Worm (Caenorhabditis elegans): Measurements from ENCODE around the gene srg-20.
"Not testable (repeated sequence)": the region's sequence is repeated elsewhere in the genome, so short reads cannot be mapped to it uniquely, and the experiment has no call there.

Gene srg-20

DNA sequence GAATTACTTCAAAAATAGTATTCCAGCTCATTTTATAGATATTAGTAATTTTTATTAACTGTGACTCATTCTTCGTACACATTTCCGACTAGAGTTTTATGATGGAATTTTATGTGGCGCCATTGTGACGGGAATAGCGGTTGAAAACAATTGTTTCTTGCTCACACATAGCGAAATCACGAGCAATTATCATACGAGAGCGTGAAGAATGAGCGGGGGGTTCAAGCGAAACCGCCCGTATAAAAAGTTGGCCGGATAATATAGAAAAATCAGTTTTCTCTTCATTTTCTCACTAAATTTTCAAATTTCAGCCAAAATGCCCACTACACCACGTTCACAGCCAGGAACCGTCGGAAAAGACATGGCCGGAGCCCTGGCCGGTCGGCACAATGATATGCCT lies 3.0 kb upstream of the srg-20 start, which contains the start of gene C08E3.1:
Gene C08E3.1, plus strand, starts transcription at position 301 of the 400 bp plus-strand sequence.
- not testable (repeated sequence) for TF ChIP-seq pha-2 (tag; optimal IDR thresholded peaks at IDR 0.05); sox-4 (tag; optimal IDR thresholded peaks at IDR 0.05); T23F11.4 (GFP tag; optimal IDR thresholded peaks at IDR 0.05)

DNA sequence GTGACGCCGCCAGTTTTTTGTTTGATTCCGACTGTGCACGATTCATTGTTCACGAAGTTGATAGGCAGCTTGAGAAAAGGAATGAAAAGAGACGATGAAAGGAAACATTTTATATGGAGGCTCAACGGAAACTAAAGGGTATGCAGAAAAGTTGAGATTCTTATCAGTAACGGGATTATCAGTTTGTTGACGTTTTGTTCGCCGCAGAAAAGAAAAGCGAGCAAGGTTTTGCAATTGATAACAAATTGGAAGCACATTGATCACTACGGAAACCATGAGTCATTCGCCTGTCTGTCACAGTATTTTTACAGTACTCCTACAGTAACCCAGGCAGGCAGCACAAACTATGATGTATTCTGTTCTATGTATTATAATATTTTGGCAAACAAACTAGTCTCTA lies 523 bp upstream of the srg-20 start:
- no peak for TF ChIP-seq mec-3 (tag; optimal IDR thresholded peaks at IDR 0.05; ENCODE audit: borderline replicate concordance)

DNA sequence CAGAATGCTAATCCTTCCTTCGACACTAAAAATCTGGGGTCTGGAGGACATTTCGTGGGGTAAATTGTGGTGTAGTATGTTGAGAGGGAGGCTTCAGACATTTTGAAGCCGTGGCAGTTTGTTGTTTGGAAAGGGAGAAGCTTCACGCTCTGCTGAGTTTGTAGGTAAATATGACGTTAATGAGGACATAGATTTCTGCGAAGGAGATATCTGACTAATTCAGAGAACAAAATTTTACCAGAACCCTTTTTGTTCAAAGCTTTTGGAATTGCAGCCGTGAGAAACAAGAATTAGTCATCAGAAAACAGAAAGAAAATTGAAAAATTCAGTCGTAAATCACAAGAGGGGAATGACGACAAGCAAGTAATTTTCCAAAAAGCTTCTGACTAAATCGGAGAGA lies 4.0 kb downstream of the srg-20 start, which contains the start of gene srh-72:
Gene srh-72, minus strand, starts transcription at position 101 of the 400 bp plus-strand sequence.
- no peak for TF ChIP-seq sox-4 (tag; optimal IDR thresholded peaks at IDR 0.05)
- TF ChIP-seq pat-9 (tag; optimal IDR thresholded peaks at IDR 0.05), result no peak
- TF ChIP-seq ceh-19 (GFP tag; optimal IDR thresholded peaks at IDR 0.05), result no peak
- TF ChIP-seq ets-4 (tag; optimal IDR thresholded peaks at IDR 0.05), result no peak
- no peak for TF ChIP-seq elt-2 (tag; optimal IDR thresholded peaks at IDR 0.05)
- TF ChIP-seq ama-1 (optimal IDR thresholded peaks at IDR 0.05), result no peak
- no peak for TF ChIP-seq ceh-34 (tag; optimal IDR thresholded peaks at IDR 0.05)
- TF ChIP-seq tbx-2 (tag; optimal IDR thresholded peaks at IDR 0.05), result no peak
- no peak for TF ChIP-seq C38D4.7 (GFP tag; optimal IDR thresholded peaks at IDR 0.05)
- TF ChIP-seq Y22D7AL.16 (tag; optimal IDR thresholded peaks at IDR 0.05), result no peak
- TF ChIP-seq ceh-2 (tag; optimal IDR thresholded peaks at IDR 0.05), result no peak
- no peak for TF ChIP-seq lim-6 (tag; optimal IDR thresholded peaks at IDR 0.05)
- no peak for TF ChIP-seq rnt-1 (tag; optimal IDR thresholded peaks at IDR 0.05)

DNA sequence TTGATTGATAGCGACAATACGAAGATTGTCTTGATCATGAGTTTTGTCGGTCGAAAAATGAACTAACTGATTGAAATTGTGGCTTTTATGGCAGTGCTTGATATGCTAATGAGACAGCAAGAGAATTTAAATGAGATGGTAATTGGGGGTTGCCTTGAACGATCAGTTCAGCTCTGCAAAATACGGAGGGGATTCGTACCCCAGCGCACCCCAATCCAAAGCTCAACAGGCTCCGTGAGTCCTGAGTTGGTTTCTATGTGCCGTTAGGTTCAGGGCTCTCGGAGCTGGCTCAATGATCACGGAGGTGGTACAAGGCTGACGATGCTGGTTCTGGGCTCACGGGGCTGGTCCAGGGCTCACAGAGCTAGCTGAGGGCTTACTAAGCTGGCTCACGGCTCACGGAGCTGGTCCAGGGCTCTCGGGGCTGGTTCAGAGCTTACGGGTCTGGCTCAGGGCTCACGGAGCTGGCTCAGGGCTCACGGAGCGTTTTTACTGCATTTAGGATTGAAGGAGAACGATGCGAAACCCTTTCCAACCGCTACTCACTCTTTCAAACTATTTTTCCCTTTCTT lies 8.4 kb downstream of the srg-20 start, which contains the start of gene ZC204.6:
Gene ZC204.6, minus strand, starts transcription at position 51 of the 572 bp plus-strand sequence.
- no peak for TF ChIP-seq hlh-6 (tag; optimal IDR thresholded peaks at IDR 0.05)
- no peak for TF ChIP-seq pha-2 (tag; optimal IDR thresholded peaks at IDR 0.05)
- TF ChIP-seq nhr-11 (tag; optimal IDR thresholded peaks at IDR 0.05), result no peak
- no peak for TF ChIP-seq hlh-15 (tag; optimal IDR thresholded peaks at IDR 0.05)
- no peak for TF ChIP-seq ztf-16 (tag; optimal IDR thresholded peaks at IDR 0.05)
- TF ChIP-seq fkh-6 (tag; optimal IDR thresholded peaks at IDR 0.05), result no peak
- no peak for TF ChIP-seq ceh-14 (tag; optimal IDR thresholded peaks at IDR 0.05)
- no peak for TF ChIP-seq Y22D7AL.16 (tag; optimal IDR thresholded peaks at IDR 0.05)
- TF ChIP-seq ceh-18 (tag; optimal IDR thresholded peaks at IDR 0.05), result no peak
- TF ChIP-seq sdc-2 (tag; optimal IDR thresholded peaks at IDR 0.05), result no peak
- no peak for TF ChIP-seq K09A11.1 (tag; optimal IDR thresholded peaks at IDR 0.05; ENCODE audit: insufficient read depth)
- TF ChIP-seq dmd-4 (tag; optimal IDR thresholded peaks at IDR 0.05; ENCODE audit: borderline replicate concordance), result no peak
- TF ChIP-seq unc-55 (GFP tag; optimal IDR thresholded peaks at IDR 0.05), result no peak
- no peak for TF ChIP-seq ceh-24 (tag; optimal IDR thresholded peaks at IDR 0.05)

DNA sequence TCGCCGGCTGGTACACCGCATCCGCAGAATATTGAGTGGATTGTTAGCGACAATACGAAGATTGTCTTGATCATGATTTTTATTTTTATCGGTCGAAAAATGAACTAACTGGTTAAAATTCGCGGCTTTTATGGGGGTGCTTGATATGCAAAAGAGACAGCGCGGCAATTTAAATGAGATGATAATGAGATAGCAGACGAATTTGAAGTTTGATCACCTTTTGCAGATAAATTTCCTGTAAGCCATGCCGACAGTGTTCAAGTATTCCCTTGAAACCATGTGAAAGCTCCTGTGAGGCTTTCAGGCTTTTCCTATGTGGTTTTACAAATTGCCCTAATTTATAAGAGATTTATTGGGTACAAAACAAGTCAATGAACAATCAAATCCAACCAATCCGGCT lies 9.7 kb downstream of the srg-20 start, which contains the start of gene ZC204.17:
Gene ZC204.17, minus strand, starts transcription at position 101 of the 400 bp plus-strand sequence.
- TF ChIP-seq sox-4 (tag; optimal IDR thresholded peaks at IDR 0.05) (no peak), ceh-24 (tag; optimal IDR thresholded peaks at IDR 0.05) (no peak), lin-11 (tag; optimal IDR thresholded peaks at IDR 0.05) (no peak), unc-42 (tag; optimal IDR thresholded peaks at IDR 0.05) (no peak), ceh-30 (tag; optimal IDR thresholded peaks at IDR 0.05) (no peak), ceh-19 (GFP tag; optimal IDR thresholded peaks at IDR 0.05) (no peak), nfya-1 (tag; optimal IDR thresholded peaks at IDR 0.05) (no peak), dve-1 (tag; optimal IDR thresholded peaks at IDR 0.05) (no peak), ref-2 (tag; optimal IDR thresholded peaks at IDR 0.05) (no peak), ceh-9 (tag; optimal IDR thresholded peaks at IDR 0.05) (no peak), pros-1 (tag; optimal IDR thresholded peaks at IDR 0.05) (no peak)
